Worm (Caenorhabditis elegans) whole organism, L3 larva: ENCODE measurements around the gene ZC443.4.

Source experiments
- ceh-16 ChIP-seq: sonication (generic microtip); optimal IDR thresholded peaks from 2 replicates; lab custom pipeline; 2017; ENCODE audit warnings: missing biosample characterization, missing genetic modification characterization
- ceh-28 ChIP-seq: fragments of 150-350 bp; optimal IDR thresholded peaks from 2 replicates; lab custom pipeline; 2014; ENCODE audit warnings: missing biosample characterization, missing genetic modification reagents, missing genetic modification characterization
- egl-27 ChIP-seq: sonication (generic microtip); optimal IDR thresholded peaks from 4 replicates; lab custom pipeline; 2017; ENCODE audit warnings: missing biosample characterization, missing genetic modification reagents, missing genetic modification characterization
- egl-5 ChIP-seq: fragments of 150-350 bp; optimal IDR thresholded peaks from 2 replicates; lab custom pipeline; 2017; ENCODE audit warnings: missing biosample characterization, missing genetic modification reagents, missing genetic modification characterization, inconsistent platforms
- elt-1 ChIP-seq: fragments of 150-350 bp; optimal IDR thresholded peaks from 2 replicates; lab custom pipeline; 2014; ENCODE audit warnings: missing biosample characterization, missing genetic modification characterization
- elt-2 ChIP-seq: sonication (generic microtip); optimal IDR thresholded peaks from 2 replicates; lab custom pipeline; 2016; ENCODE audit warnings: missing genetic modification reagents, mild to moderate bottlenecking, missing genetic modification characterization, missing compliant biosample characterization
- eor-1 ChIP-seq, 2 experiments: fragments of 150-350 bp; optimal IDR thresholded peaks; 2 replicates each; lab custom pipeline; 2014 to 2018; ENCODE audit warnings: missing biosample characterization in 2 of 2, missing genetic modification characterization in 2 of 2
- fkh-2 ChIP-seq: fragments of 150-350 bp; optimal IDR thresholded peaks from 2 replicates; lab custom pipeline; 2014; ENCODE audit warnings: missing biosample characterization, missing genetic modification reagents, missing genetic modification characterization
- hmg-11 ChIP-seq: sonication (generic microtip); optimal IDR thresholded peaks from 2 replicates; lab custom pipeline; 2016; ENCODE audit warnings: missing genetic modification characterization, missing compliant biosample characterization
- lin-15B ChIP-seq: fragments of 150-350 bp; optimal IDR thresholded peaks from 2 replicates; lab custom pipeline; 2014; ENCODE audit warnings: missing biosample characterization, missing genetic modification characterization
- nhr-12 ChIP-seq: fragments of 150-350 bp; optimal IDR thresholded peaks from 2 replicates; lab custom pipeline; 2014; ENCODE audit warnings: missing biosample characterization, missing genetic modification characterization
- nhr-23 ChIP-seq: fragments of 150-350 bp; optimal IDR thresholded peaks from 2 replicates; lab custom pipeline; 2014; ENCODE audit warnings: missing biosample characterization, missing genetic modification reagents, missing genetic modification characterization
- nhr-237 ChIP-seq: fragments of 150-350 bp; optimal IDR thresholded peaks from 2 replicates; lab custom pipeline; 2014; ENCODE audit warnings: missing biosample characterization, missing genetic modification characterization
- nhr-25 ChIP-seq: sonication (generic microtip); optimal IDR thresholded peaks from 2 replicates; lab custom pipeline; 2017; ENCODE audit warnings: missing biosample characterization, missing genetic modification characterization
- nhr-76 ChIP-seq: fragments of 150-350 bp; sonication (generic microtip); optimal IDR thresholded peaks from 5 replicates; lab custom pipeline; 2014; ENCODE audit warnings: missing biosample characterization, missing genetic modification characterization
- nhr-77 ChIP-seq: fragments of 150-350 bp; optimal IDR thresholded peaks from 2 replicates; lab custom pipeline; 2014; ENCODE audit warnings: missing biosample characterization, missing genetic modification characterization
- pqm-1 ChIP-seq: fragments of 150-350 bp; optimal IDR thresholded peaks from 2 replicates; lab custom pipeline; 2017; ENCODE audit warnings: missing biosample characterization, missing genetic modification characterization, inconsistent platforms
- zag-1 ChIP-seq: fragments of 150-350 bp; optimal IDR thresholded peaks from 2 replicates; lab custom pipeline; 2014; ENCODE audit warnings: missing biosample characterization, missing genetic modification characterization
- ztf-11 ChIP-seq: fragments of 150-350 bp; optimal IDR thresholded peaks from 2 replicates; lab custom pipeline; 2014; ENCODE audit warnings: missing biosample characterization, missing genetic modification characterization

Gene ZC443.4

ce11 chrV:12773222-12773621 is 46.5 kb downstream of the ZC443.4 start, which contains the start of gene ZC455.1:
ZC455.1 (plus strand) TSS chrV:12773522.
- TF ChIP-seq ztf-11 (no peak), egl-27 (tag; lab: Kevin White, UChicago) (no peak), nhr-76 (tag; lab: Kevin White, UChicago) (no peak), nhr-237 (tag; lab: Kevin White, UChicago) (no peak), ceh-16 (tag; lab: Kevin White, UChicago) (no peak)
- TF ChIP-seq, all 47 proteins: peak for 0

- no peak for TF ChIP-seq elt-1 (tag; lab: Kevin White, UChicago)
- TF ChIP-seq elt-2 (tag; lab: Kevin White, UChicago), result no peak
- no peak for TF ChIP-seq ceh-28 (tag; lab: Kevin White, UChicago)
- no peak for TF ChIP-seq ztf-11
- TF ChIP-seq egl-27 (tag; lab: Kevin White, UChicago), result no peak
- TF ChIP-seq lin-15B, result no peak
- no peak for TF ChIP-seq zag-1 (tag; lab: Kevin White, UChicago)
- TF ChIP-seq fkh-2 (tag; lab: Kevin White, UChicago), result no peak
- TF ChIP-seq egl-5 (tag; lab: Kevin White, UChicago), result no peak
- no peak for TF ChIP-seq nhr-23 (tag; lab: Kevin White, UChicago)
- no peak for TF ChIP-seq hmg-11 (tag; lab: Kevin White, UChicago)
- TF ChIP-seq pqm-1 (tag; lab: Kevin White, UChicago), result no peak
- no peak for TF ChIP-seq eor-1 (tag; optimal IDR thresholded peaks at IDR 0.05; lab: Kevin White, UChicago)
- TF ChIP-seq nhr-25 (tag; lab: Kevin White, UChicago), result no peak
- TF ChIP-seq nhr-12, result no peak
- TF ChIP-seq nhr-77 (tag; lab: Kevin White, UChicago), result no peak
Measured at ce11 chrV:12768946-12769345, 50.7 kb downstream of the ZC443.4 start, which contains the start of gene srt-43. srt-43 (plus strand) TSS chrV:12769246.
